Fruit fly (Drosophila melanogaster) Kc167 (cell line): ENCODE results near the gene CG11983.

Experiments
- insv ChIP-seq: fragments of >200 bp; optimal IDR thresholded peaks from 3 replicates; lab custom pipeline; 2018; ENCODE audit warnings: missing external identifiers
- ttk ChIP-seq: sonication (Bioruptor generic); optimal IDR thresholded peaks from 2 replicates; lab custom pipeline; 2017; ENCODE audit warnings: missing external identifiers

DNA sequence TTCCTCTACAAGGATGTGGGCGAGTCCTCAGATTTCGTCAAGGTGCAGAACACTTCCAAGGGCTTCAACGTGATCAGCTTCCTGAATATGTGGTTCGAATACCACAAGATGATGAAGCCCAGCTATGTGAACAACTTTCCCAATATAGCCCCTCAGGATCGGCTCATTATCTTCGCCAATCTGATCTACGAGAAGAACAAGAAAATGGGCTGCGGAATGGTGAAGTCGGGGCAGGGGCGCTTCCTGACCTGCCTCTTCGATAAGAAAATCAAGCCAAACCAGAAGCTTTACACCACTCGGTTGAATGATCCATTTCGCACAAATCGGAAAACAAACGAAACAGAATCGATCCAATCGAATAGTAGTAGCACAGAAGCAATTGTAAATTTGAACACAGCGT is 9.9 kb upstream of the CG11983 start:
- TF ChIP-seq insv (lab: Kevin White, UChicago), result no peak
- TF ChIP-seq ttk (lab: Kevin White, UChicago), result no peak
